Fruit fly (Drosophila melanogaster) whole organism, prepupa: ENCODE results near the gene CG7025.

Source experiments
- Blimp-1 ChIP-seq: fragments of 200-800 bp; sonication (Bioruptor generic); optimal IDR thresholded peaks from 3 replicates; lab custom pipeline; 2017; ENCODE audit warnings: missing biosample characterization, missing genetic modification characterization, mild to moderate bottlenecking, moderate library complexity, missing genetic modification reagents
- CG10631 ChIP-seq: fragments of 200-800 bp; sonication (Bioruptor generic); optimal IDR thresholded peaks from 2 replicates; lab custom pipeline; 2016; ENCODE audit warnings: missing biosample characterization, missing genetic modification characterization
- CG10669 ChIP-seq: fragments of 200-800 bp; sonication (Bioruptor generic); optimal IDR thresholded peaks from 3 replicates; lab custom pipeline; 2018; ENCODE audit warnings: missing biosample characterization, mild to moderate bottlenecking, missing genetic modification characterization, moderate library complexity
- CG11294 ChIP-seq: fragments of 200-800 bp; sonication (Bioruptor generic); IDR thresholded peaks from 2 replicates; pipeline ENCODE4 v1.3.6; 2022; ENCODE audit warnings: missing biosample characterization, missing genetic modification characterization
- CG1621 ChIP-seq: fragments of 200-800 bp; sonication (Bioruptor generic); optimal IDR thresholded peaks from 3 replicates; lab custom pipeline; 2018; ENCODE audit warnings: missing biosample characterization, mild to moderate bottlenecking, missing genetic modification characterization
- CG16779 ChIP-seq: fragments of 200-800 bp; sonication (Bioruptor generic); optimal IDR thresholded peaks from 3 replicates; lab custom pipeline; 2017; ENCODE audit warnings: missing biosample characterization, mild to moderate bottlenecking, missing genetic modification characterization
- CG31627 ChIP-seq: fragments of 200-800 bp; sonication (Bioruptor generic); optimal IDR thresholded peaks from 3 replicates; lab custom pipeline; 2016; ENCODE audit warnings: missing biosample characterization, missing genetic modification characterization
- CG3919 ChIP-seq: fragments of 200-800 bp; sonication (Bioruptor generic); optimal IDR thresholded peaks from 3 replicates; lab custom pipeline; 2016; ENCODE audit warnings: missing biosample characterization, missing genetic modification characterization
- CG4318 ChIP-seq: fragments of 200-800 bp; sonication (Bioruptor generic); optimal IDR thresholded peaks from 3 replicates; lab custom pipeline; 2017; ENCODE audit warnings: missing biosample characterization, mild to moderate bottlenecking, missing genetic modification characterization
- CG6163 ChIP-seq: fragments of 200-800 bp; sonication (Bioruptor generic); IDR thresholded peaks from 3 replicates; pipeline ENCODE4 v1.3.6; 2022; ENCODE audit warnings: missing biosample characterization, missing genetic modification characterization
- CG6276 ChIP-seq: fragments of 200-800 bp; sonication (Bioruptor generic); optimal IDR thresholded peaks from 2 replicates; lab custom pipeline; 2017; ENCODE audit warnings: missing biosample characterization, mild to moderate bottlenecking, missing genetic modification characterization
- CG6808 ChIP-seq: fragments of 200-800 bp; sonication (Bioruptor generic); optimal IDR thresholded peaks from 3 replicates; lab custom pipeline; 2017; ENCODE audit warnings: missing biosample characterization, missing genetic modification characterization, mild to moderate bottlenecking, moderate library complexity, missing genetic modification reagents
- CG7368 ChIP-seq: fragments of 200-800 bp; sonication (Bioruptor generic); optimal IDR thresholded peaks from 3 replicates; lab custom pipeline; 2016; ENCODE audit warnings: missing biosample characterization, missing genetic modification characterization
- CG8319 ChIP-seq: fragments of 200-800 bp; sonication (Bioruptor generic); optimal IDR thresholded peaks from 3 replicates; lab custom pipeline; 2016; ENCODE audit warnings: missing biosample characterization, missing genetic modification characterization
- CG9139 ChIP-seq: fragments of 200-800 bp; sonication (Bioruptor generic); optimal IDR thresholded peaks from 3 replicates; lab custom pipeline; 2017; ENCODE audit warnings: missing biosample characterization, mild to moderate bottlenecking, missing genetic modification characterization
- Eip75B ChIP-seq: fragments of 200-800 bp; sonication (Bioruptor generic); optimal IDR thresholded peaks from 3 replicates; lab custom pipeline; 2016; ENCODE audit warnings: missing biosample characterization, missing genetic modification characterization
- Eip78C ChIP-seq: fragments of 200-800 bp; sonication (Bioruptor generic); peaks from one replicate; lab custom pipeline; 2016; ENCODE audit warnings: missing biosample characterization, missing genetic modification characterization
- Eip93F ChIP-seq: fragments of 200-800 bp; sonication (Bioruptor generic); optimal IDR thresholded peaks from 2 replicates; lab custom pipeline; 2016; ENCODE audit warnings: missing biosample characterization, mild to moderate bottlenecking, missing genetic modification characterization
- Ets21C ChIP-seq: fragments of 200-800 bp; sonication (Bioruptor generic); optimal IDR thresholded peaks from 3 replicates; lab custom pipeline; 2016; ENCODE audit warnings: missing biosample characterization, missing genetic modification characterization
- Ets96B ChIP-seq: fragments of 200-800 bp; optimal IDR thresholded peaks from 2 replicates; lab custom pipeline; 2019; ENCODE audit warnings: missing biosample characterization, mild to moderate bottlenecking, missing genetic modification characterization, moderate library complexity
- Gug ChIP-seq: fragments of 200-800 bp; sonication (Bioruptor generic); IDR thresholded peaks from 2 replicates; pipeline ENCODE4 v1.3.6; 2022; ENCODE audit warnings: missing biosample characterization, missing genetic modification characterization
- Hr39 ChIP-seq: fragments of 200-800 bp; sonication (Bioruptor generic); optimal IDR thresholded peaks from 2 replicates; lab custom pipeline; 2016; ENCODE audit warnings: missing biosample characterization, missing genetic modification characterization
- Hr4 ChIP-seq: fragments of 200-800 bp; sonication (Bioruptor generic); optimal IDR thresholded peaks from 3 replicates; lab custom pipeline; 2016; ENCODE audit warnings: missing biosample characterization, missing genetic modification characterization
- Lpt ChIP-seq: fragments of 200-800 bp; sonication (Bioruptor generic); optimal IDR thresholded peaks from 3 replicates; lab custom pipeline; 2016; ENCODE audit warnings: missing biosample characterization, missing genetic modification characterization
- Met ChIP-seq: fragments of 200-800 bp; sonication (Bioruptor generic); optimal IDR thresholded peaks from 3 replicates; lab custom pipeline; 2016; ENCODE audit warnings: missing biosample characterization, missing genetic modification characterization
- OdsH ChIP-seq: fragments of 200-800 bp; sonication (Bioruptor generic); optimal IDR thresholded peaks from 3 replicates; lab custom pipeline; 2016; ENCODE audit warnings: missing biosample characterization, missing genetic modification characterization
- Smox ChIP-seq: fragments of 200-800 bp; sonication (Bioruptor generic); optimal IDR thresholded peaks from 3 replicates; lab custom pipeline; 2016; ENCODE audit warnings: missing biosample characterization, missing genetic modification characterization
- Sox102F ChIP-seq: fragments of 200-800 bp; sonication (Bioruptor generic); optimal IDR thresholded peaks from 2 replicates; lab custom pipeline; 2016; ENCODE audit warnings: missing biosample characterization, mild to moderate bottlenecking, missing genetic modification characterization
- Sox14 ChIP-seq: fragments of 200-800 bp; sonication (Bioruptor generic); optimal IDR thresholded peaks from 3 replicates; lab custom pipeline; 2016; ENCODE audit warnings: missing biosample characterization, missing genetic modification characterization
- acj6 ChIP-seq: fragments of 200-800 bp; sonication (Bioruptor generic); optimal IDR thresholded peaks from 3 replicates; lab custom pipeline; 2016; ENCODE audit warnings: missing biosample characterization, missing genetic modification characterization
- dsx ChIP-seq: fragments of 200-800 bp; optimal IDR thresholded peaks from 3 replicates; lab custom pipeline; 2019; ENCODE audit warnings: missing biosample characterization, mild to moderate bottlenecking, missing genetic modification characterization, moderate library complexity; ENCODE audit not compliant: poor library complexity, severe bottlenecking
- esn ChIP-seq: fragments of 200-800 bp; sonication (Bioruptor generic); optimal IDR thresholded peaks from 2 replicates; lab custom pipeline; 2016; ENCODE audit warnings: missing biosample characterization, mild to moderate bottlenecking, missing genetic modification characterization, moderate library complexity
- fd59A ChIP-seq: fragments of 200-800 bp; sonication (Bioruptor generic); optimal IDR thresholded peaks from 2 replicates; lab custom pipeline; 2017; ENCODE audit warnings: missing biosample characterization, mild to moderate bottlenecking, missing genetic modification characterization, missing genetic modification reagents
- fkh ChIP-seq: fragments of 200-800 bp; sonication (Bioruptor generic); optimal IDR thresholded peaks from 3 replicates; lab custom pipeline; 2017; ENCODE audit warnings: missing biosample characterization, mild to moderate bottlenecking, missing genetic modification characterization, moderate library complexity
- lz ChIP-seq: fragments of 200-800 bp; sonication (Bioruptor generic); optimal IDR thresholded peaks from 3 replicates; lab custom pipeline; 2016; ENCODE audit warnings: missing biosample characterization, missing genetic modification characterization
- net ChIP-seq: fragments of 200-800 bp; sonication (Bioruptor generic); optimal IDR thresholded peaks from 3 replicates; lab custom pipeline; 2016; ENCODE audit warnings: missing biosample characterization, missing genetic modification characterization
- pdm3 ChIP-seq: fragments of 200-800 bp; sonication (Bioruptor generic); optimal IDR thresholded peaks from 3 replicates; lab custom pipeline; 2016; ENCODE audit warnings: missing biosample characterization, missing genetic modification characterization
- salr ChIP-seq, 2 experiments: fragments of 200-800 bp; sonication (Bioruptor generic); optimal IDR thresholded peaks; 3 replicates each; lab custom pipeline; 2016 to 2018; ENCODE audit warnings: missing biosample characterization in 2 of 2, missing genetic modification characterization in 2 of 2, mild to moderate bottlenecking in 1 of 2
- ss ChIP-seq, 2 experiments: fragments of 200-800 bp; sonication (Bioruptor generic); optimal IDR thresholded peaks; 2 replicates in 1 of 2; 3 replicates in 1 of 2; lab custom pipeline; 2017 to 2018; ENCODE audit warnings: mild to moderate bottlenecking in 2 of 2, missing biosample characterization in 2 of 2, missing genetic modification characterization in 2 of 2, moderate library complexity in 1 of 2
- svp ChIP-seq: fragments of 200-800 bp; sonication (Bioruptor generic); peaks from one replicate; lab custom pipeline; 2016; ENCODE audit warnings: missing biosample characterization, missing genetic modification characterization
- vri ChIP-seq: fragments of 200-800 bp; sonication (Bioruptor generic); optimal IDR thresholded peaks from 3 replicates; lab custom pipeline; 2016; ENCODE audit warnings: missing biosample characterization, mild to moderate bottlenecking, missing genetic modification characterization

The CG7025 gene

DNA sequence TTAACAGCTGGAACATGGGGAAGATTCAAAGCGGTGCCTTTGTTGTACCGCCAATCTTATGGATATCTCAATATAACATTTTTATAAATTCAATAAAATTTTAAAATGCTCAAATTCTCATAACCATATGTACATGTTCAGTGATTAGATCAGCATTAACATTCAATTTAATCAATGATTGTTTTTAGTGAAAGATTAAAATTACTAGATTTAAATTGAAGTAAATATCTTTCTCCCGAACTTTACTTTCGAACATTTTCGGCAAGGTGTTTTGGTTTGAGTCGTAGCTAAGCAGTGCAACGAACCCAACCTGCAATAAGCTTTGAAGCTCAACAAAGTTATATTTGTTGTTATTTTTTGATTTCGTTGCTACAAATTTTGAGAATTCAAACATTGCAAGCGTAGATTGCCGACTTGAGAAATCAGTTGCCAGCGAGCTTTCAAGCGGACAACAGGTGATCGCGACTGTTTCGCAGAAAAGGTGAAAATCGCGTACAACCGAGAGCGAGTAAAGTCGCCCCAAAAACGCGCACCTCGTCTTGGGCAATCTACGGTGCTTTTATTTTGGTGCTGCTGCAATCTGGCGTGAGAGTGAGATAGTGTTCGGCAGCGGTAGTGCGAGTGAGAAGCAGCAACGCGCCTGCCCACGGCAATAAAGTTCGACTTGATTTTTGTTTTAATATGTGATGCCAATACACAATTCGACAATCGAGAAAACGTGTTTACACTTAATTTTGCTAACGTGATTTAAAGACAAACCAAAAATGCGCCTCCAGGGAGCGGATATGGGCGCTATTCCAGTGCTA is 10.1 kb upstream of the CG7025 start, which contains the start of gene Tep3 (continued):
- peak; percentile 26 for TF ChIP-seq CG6808 (GFP tag; lab: Kevin White, UChicago)
- peak; percentile 16 for TF ChIP-seq OdsH (GFP tag; lab: Kevin White, UChicago)
- TF ChIP-seq esn (GFP tag; lab: Kevin White, UChicago): peak; percentile 61
- TF ChIP-seq CG6163 (GFP tag; lab: Robert Waterston, UW): peak; percentile 61; the same call in 2 of the 3 replicates
- no peak for TF ChIP-seq CG7368 (GFP tag; lab: Kevin White, UChicago)
- TF ChIP-seq Lpt (GFP tag; lab: Kevin White, UChicago): peak; percentile 26
- peak; percentile 41 for TF ChIP-seq Met (GFP tag; lab: Kevin White, UChicago)
- no peak for TF ChIP-seq CG1621
- TF ChIP-seq net: no peak
- TF ChIP-seq Eip75B (GFP tag; lab: Kevin White, UChicago): peak; percentile 34
- TF ChIP-seq CG6276 (GFP tag; lab: Kevin White, UChicago): peak; percentile 34
- TF ChIP-seq Hr39: peak; percentile 48
- TF ChIP-seq CG11294: no peak
- peak; percentile 74 for TF ChIP-seq svp
- TF ChIP-seq Ets96B (tag; lab: Kevin White, UChicago): peak; percentile 38
- peak; percentile 6 for TF ChIP-seq fd59A (GFP tag; lab: Kevin White, UChicago)

DNA sequence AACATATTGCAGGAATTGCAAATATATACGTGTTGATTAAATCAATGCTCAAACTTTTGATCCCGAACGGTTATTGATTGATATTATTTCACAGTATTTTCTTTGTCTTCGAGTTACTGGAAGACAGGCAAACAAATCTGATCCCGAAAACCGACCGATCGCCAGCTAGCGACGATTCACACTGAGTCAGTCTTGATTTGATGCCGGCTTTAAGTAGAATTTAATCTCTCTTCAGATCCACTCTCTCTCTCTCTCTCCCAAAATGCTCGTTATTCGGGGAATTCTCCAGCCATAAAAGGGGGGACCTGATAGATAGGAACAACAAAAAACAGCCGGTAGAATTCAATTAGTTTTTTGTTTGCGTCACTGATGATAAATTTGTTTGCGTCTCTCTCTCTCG is 8.9 kb upstream of the CG7025 start, which contains the start of gene Tep2:
TSS of gene Tep2 (minus strand) at position 185 of the 400 bp plus-strand sequence.
- TF ChIP-seq Blimp-1 (GFP tag; lab: Kevin White, UChicago): no peak
- TF ChIP-seq Hr39: no peak
- no peak for TF ChIP-seq CG10631 (GFP tag; lab: Kevin White, UChicago)
- TF ChIP-seq OdsH (GFP tag; lab: Kevin White, UChicago): no peak
- TF ChIP-seq ss (GFP tag; optimal IDR thresholded peaks at IDR 0.05; lab: Kevin White, UChicago): no peak
- peak; percentile 25 for TF ChIP-seq esn (GFP tag; lab: Kevin White, UChicago)
- no peak for TF ChIP-seq fkh (GFP tag; lab: Kevin White, UChicago)
- no peak for TF ChIP-seq CG3919 (GFP tag; lab: Kevin White, UChicago)
- no peak for TF ChIP-seq CG31627
- no peak for TF ChIP-seq fd59A (GFP tag; lab: Kevin White, UChicago)
- TF ChIP-seq CG6163 (GFP tag; lab: Robert Waterston, UW): peak; percentile 49; the same call in 1 of the 3 replicates
- TF ChIP-seq CG9139 (GFP tag; lab: Kevin White, UChicago): peak; percentile 6
- no peak for TF ChIP-seq CG6808 (GFP tag; lab: Kevin White, UChicago)
- TF ChIP-seq Smox (GFP tag; lab: Kevin White, UChicago): no peak
- TF ChIP-seq Eip78C (GFP tag; lab: Kevin White, UChicago): no peak
- TF ChIP-seq CG16779 (tag; lab: Kevin White, UChicago): no peak
- no peak for TF ChIP-seq Lpt (GFP tag; lab: Kevin White, UChicago)
- TF ChIP-seq CG6276 (GFP tag; lab: Kevin White, UChicago): no peak
- no peak for TF ChIP-seq pdm3 (GFP tag; lab: Kevin White, UChicago)
- TF ChIP-seq CG4318 (GFP tag; lab: Kevin White, UChicago): no peak
- TF ChIP-seq Gug (GFP tag; lab: Robert Waterston, UW): no peak
- no peak for TF ChIP-seq Eip75B (GFP tag; lab: Kevin White, UChicago)
- TF ChIP-seq CG8319 (GFP tag; lab: Kevin White, UChicago): no peak
- no peak for TF ChIP-seq Ets21C
- peak; percentile 97 for TF ChIP-seq svp
- TF ChIP-seq Eip93F: no peak
- TF ChIP-seq vri (GFP tag; lab: Kevin White, UChicago): no peak
- TF ChIP-seq acj6: no peak
- no peak for TF ChIP-seq CG10669 (GFP tag; lab: Kevin White, UChicago)
- TF ChIP-seq salr (GFP tag; optimal IDR thresholded peaks at IDR 0.05; lab: Kevin White, UChicago): no peak
- TF ChIP-seq Sox102F (GFP tag; lab: Kevin White, UChicago): peak; percentile 48
- TF ChIP-seq Sox14 (GFP tag; lab: Kevin White, UChicago): peak; percentile 80
- TF ChIP-seq dsx: peak; percentile 27
- no peak for TF ChIP-seq Hr4 (GFP tag; lab: Kevin White, UChicago)
- TF ChIP-seq lz (GFP tag; lab: Kevin White, UChicago): no peak
